Fruit fly (Drosophila melanogaster): Measurements from ENCODE around the gene CG13085.
A peak's percentile ranks its signal among the peaks of the same experiment; 100 is the strongest.

DNA sequence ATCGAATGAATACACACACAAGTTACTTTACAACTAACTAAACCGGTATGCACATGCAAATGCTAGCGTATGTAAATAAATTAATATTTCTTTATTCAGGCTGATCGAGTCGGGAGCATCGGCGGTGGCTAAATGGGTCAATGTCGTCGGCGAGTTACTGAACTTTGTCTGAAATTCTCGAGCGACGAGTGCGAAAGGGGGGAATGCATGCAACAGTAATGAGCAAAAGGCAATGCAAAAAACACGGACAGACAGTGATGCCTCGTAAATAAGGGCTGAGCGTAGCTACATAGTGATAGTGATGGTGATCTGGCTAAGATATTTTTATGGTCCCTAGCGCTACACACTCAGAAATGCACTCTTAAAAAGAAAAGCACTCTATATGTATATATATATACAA is 16.9 kb downstream of the CG13085 start:
- TF ChIP-seq CG16779 (tag; optimal IDR thresholded peaks at IDR 0.05) (no peak), Sox102F (GFP tag; optimal IDR thresholded peaks at IDR 0.05) (no peak), Ets21C (GFP tag; optimal IDR thresholded peaks at IDR 0.05) (no peak), CG9139 (GFP tag; optimal IDR thresholded peaks at IDR 0.05) (no peak), svp (GFP tag) (no peak), CG10669 (GFP tag; optimal IDR thresholded peaks at IDR 0.05) (no peak), CG11294 (GFP tag; IDR thresholded peaks at IDR 0.05) (no peak), eg (GFP tag; IDR thresholded peaks at IDR 0.05) (0 out of 3 replicates have a peak, but pooled peaks have one; percentile 34), spab (GFP tag; optimal IDR thresholded peaks at IDR 0.05) (no peak), Eip75B (GFP tag; optimal IDR thresholded peaks at IDR 0.05) (peak; percentile 78), Sox15 (GFP tag; optimal IDR thresholded peaks at IDR 0.05) (no peak), net (GFP tag; optimal IDR thresholded peaks at IDR 0.05) (no peak), ss (GFP tag; optimal IDR thresholded peaks at IDR 0.05) (peak; percentile 14 to 58), CG3032 (tag; optimal IDR thresholded peaks at IDR 0.05) (peak; percentile 18)
